Worm (Caenorhabditis elegans) whole organism, late embryonic: ENCODE data around the gene F54D5.17.
"Not testable (repeated sequence)": the region's sequence is repeated elsewhere in the genome, so short reads cannot be mapped to it uniquely, and the experiment has no call there.

Source experiments
- F13H6.1 ChIP-seq: sonication (generic microtip); optimal IDR thresholded peaks from 2 replicates; lab custom pipeline; 2016; ENCODE audit warnings: missing genetic modification characterization, missing compliant biosample characterization
- ceh-48 ChIP-seq: sonication (generic microtip); optimal IDR thresholded peaks from 2 replicates; lab custom pipeline; 2016; ENCODE audit warnings: missing genetic modification characterization, inconsistent platforms, missing compliant biosample characterization
- ceh-9 ChIP-seq: sonication (generic microtip); optimal IDR thresholded peaks from 2 replicates; lab custom pipeline; 2016; ENCODE audit warnings: mild to moderate bottlenecking, missing genetic modification characterization, inconsistent platforms, missing compliant biosample characterization
- dve-1 ChIP-seq: sonication (generic microtip); optimal IDR thresholded peaks from 2 replicates; lab custom pipeline; 2017; ENCODE audit warnings: antibody characterized with exemption, mild to moderate bottlenecking, missing genetic modification characterization, missing compliant biosample characterization
- elt-2 ChIP-seq: sonication (generic microtip); optimal IDR thresholded peaks from 2 replicates; lab custom pipeline; 2016; ENCODE audit warnings: missing genetic modification reagents, missing genetic modification characterization, missing compliant biosample characterization
- nhr-11 ChIP-seq: fragments of 150-350 bp; optimal IDR thresholded peaks from 2 replicates; lab custom pipeline; 2014; ENCODE audit warnings: missing biosample characterization, missing genetic modification characterization
- pat-9 ChIP-seq: fragments of 200-800 bp; sonication (Bioruptor generic); optimal IDR thresholded peaks from 2 replicates; lab custom pipeline; 2018; ENCODE audit warnings: mild to moderate bottlenecking, missing genetic modification characterization, moderate library complexity, missing compliant biosample characterization
- ttx-3 ChIP-seq: sonication (generic microtip); optimal IDR thresholded peaks from 2 replicates; lab custom pipeline; 2016; ENCODE audit warnings: missing genetic modification reagents, missing genetic modification characterization, missing compliant biosample characterization
- unc-42 ChIP-seq: sonication (generic microtip); optimal IDR thresholded peaks from 2 replicates; lab custom pipeline; 2016; ENCODE audit warnings: missing genotype, missing genetic modification characterization, missing compliant biosample characterization

ce11 chrII:11534429-11535099 is 21.9 kb upstream of the F54D5.17 start, which contains the start of gene Y62F5A.12:
- TF ChIP-seq dve-1 (tag; lab: Kevin White, UChicago); nhr-11 (tag; lab: Kevin White, UChicago); ceh-9 (tag; lab: Kevin White, UChicago); pat-9: not testable (repeated sequence)
- TF ChIP-seq elt-2 (tag; lab: Kevin White, UChicago) = peak; percentile 79
- TF ChIP-seq F13H6.1 (tag; lab: Kevin White, UChicago) = peak; percentile 96
- peak; percentile 88 for TF ChIP-seq unc-42 (tag; lab: Kevin White, UChicago)
- TF ChIP-seq ceh-48 = peak; percentile 35
- TF ChIP-seq ttx-3 (tag; lab: Kevin White, UChicago) = peak; percentile 30
